Worm (Caenorhabditis elegans): ENCODE data around the gene acox-1.6.

Gene acox-1.6

DNA sequence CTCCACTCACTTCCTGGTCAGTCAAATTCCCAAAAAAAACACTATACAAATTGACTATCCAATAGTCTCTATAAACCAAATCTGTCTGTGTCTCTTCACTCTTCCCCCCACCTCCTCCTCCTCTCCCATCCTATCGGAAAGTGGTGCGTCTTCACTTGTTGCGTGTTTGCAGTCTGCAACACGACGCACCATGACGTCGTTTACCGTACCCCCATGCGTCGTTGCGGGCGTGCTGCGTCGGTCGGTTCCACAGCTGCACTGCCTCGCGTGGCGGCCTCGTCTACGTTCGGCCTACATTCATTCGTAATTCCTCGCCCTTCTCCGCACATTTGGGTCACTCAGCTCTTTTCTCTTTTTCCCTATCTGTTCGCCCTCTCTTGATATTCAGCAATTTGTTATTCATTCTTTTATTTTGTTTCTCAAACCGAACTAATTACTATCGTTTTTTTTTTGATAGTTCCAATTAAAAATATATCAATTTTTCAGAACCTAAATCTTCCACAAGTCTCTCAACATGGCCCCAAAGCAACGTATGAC, 2.8 kb upstream of the acox-1.6 start, which contains the start of gene serp-1.1 (continued):
- TF ChIP-seq ZK546.5 (tag; optimal IDR thresholded peaks at IDR 0.05) (peak in 1 of 2 experiments; percentile 73), rbr-2 (tag; optimal IDR thresholded peaks at IDR 0.05) (peak; percentile 98), ces-1 (GFP tag; optimal IDR thresholded peaks at IDR 0.05) (peak; percentile 32), spr-3 (GFP tag; optimal IDR thresholded peaks at IDR 0.05) (peak; percentile 97), nhr-41 (GFP tag; IDR thresholded peaks at IDR 0.05) (peak; percentile 99), hlh-30 (tag; optimal IDR thresholded peaks at IDR 0.05; ENCODE audit: insufficient read depth) (peak; percentile 96), Y48G9A.11 (GFP tag; IDR thresholded peaks at IDR 0.05) (peak; percentile 49; the same call in 1 of the 2 replicates), F10B5.3 (tag; optimal IDR thresholded peaks at IDR 0.05) (peak; percentile 92), unc-62 (GFP tag; optimal IDR thresholded peaks at IDR 0.05 in 1 of 2) (peak in 1 of 2 experiments; percentile 100), unc-62 (tag; optimal IDR thresholded peaks at IDR 0.05) (peak; percentile 68), nhr-237 (tag; optimal IDR thresholded peaks at IDR 0.05) (peak; percentile 76), snpc-1.2 (GFP tag; IDR thresholded peaks at IDR 0.05) (peak; percentile 70; the same call in 1 of the 2 replicates), mxl-3 (GFP tag; optimal IDR thresholded peaks at IDR 0.05) (peak; percentile 100), madf-9 (GFP tag; conservative IDR thresholded peaks at IDR 0.05) (peak; percentile 97), R02D3.7 (tag; optimal IDR thresholded peaks at IDR 0.05) (no peak), madf-5 (GFP tag; IDR thresholded peaks at IDR 0.05) (no peak; a peak in 1 of 4 replicates), nhr-10 (tag; optimal IDR thresholded peaks at IDR 0.05) (peak; percentile 94), nhr-11 (tag; optimal IDR thresholded peaks at IDR 0.05) (peak; percentile 96), F26F4.8 (GFP tag; conservative IDR thresholded peaks at IDR 0.05) (no peak), ztf-7 (tag; optimal IDR thresholded peaks at IDR 0.05) (peak; percentile 94), daf-8 (GFP tag; IDR thresholded peaks at IDR 0.05) (peak; percentile 90; the same call in 1 of the 2 replicates), zag-1 (tag; optimal IDR thresholded peaks at IDR 0.05) (peak; percentile 62), zfp-2 (tag; optimal IDR thresholded peaks at IDR 0.05) (peak; percentile 83), unc-130 (GFP tag; optimal IDR thresholded peaks at IDR 0.05) (no peak), lin-15B (tag; optimal IDR thresholded peaks at IDR 0.05) (peak; percentile 64), ceh-44 (GFP tag; IDR thresholded peaks at IDR 0.05) (peak; percentile 25; the same call in 1 of the 2 replicates), egl-43 (GFP tag; IDR thresholded peaks at IDR 0.05) (peak; percentile 98), nhr-102 (tag; optimal IDR thresholded peaks at IDR 0.05) (peak; percentile 98), egl-27 (tag; optimal IDR thresholded peaks at IDR 0.05) (peak; percentile 85), nhr-76 (tag; optimal IDR thresholded peaks at IDR 0.05) (peak; percentile 47), daf-16 (GFP tag; optimal IDR thresholded peaks at IDR 0.05) (peak; percentile 94), daf-16 (tag; optimal IDR thresholded peaks at IDR 0.05) (peak; percentile 80), dmd-8 (GFP tag; IDR thresholded peaks at IDR 0.05) (peak; percentile 81), jun-1 (tag; optimal IDR thresholded peaks at IDR 0.05) (peak; percentile 95), Y105C5A.15 (GFP tag; IDR thresholded peaks at IDR 0.05) (0 out of 2 replicates have a peak, but pooled peaks have one; percentile 55), snpc-4 (tag; optimal IDR thresholded peaks at IDR 0.05) (peak; percentile 42), nhr-77 (tag; optimal IDR thresholded peaks at IDR 0.05) (peak; percentile 98), mes-2 (tag; optimal IDR thresholded peaks at IDR 0.05; ENCODE audit: poor library complexity, severe bottlenecking) (peak; percentile 97), duxl-1 (tag; optimal IDR thresholded peaks at IDR 0.05; ENCODE audit: poor library complexity) (peak; percentile 97), lin-38 (GFP tag; IDR thresholded peaks at IDR 0.05) (peak; percentile 93), gei-8 (GFP tag; optimal IDR thresholded peaks at IDR 0.05) (peak; percentile 93), Y5F2A.4 (GFP tag; optimal IDR thresholded peaks at IDR 0.05) (peak; percentile 85), unc-39 (tag; optimal IDR thresholded peaks at IDR 0.05) (peak; percentile 42), saeg-2 (GFP tag; IDR thresholded peaks at IDR 0.05) (peak; percentile 98), nhr-48 (tag; optimal IDR thresholded peaks at IDR 0.05) (peak; percentile 98), nhr-25 (tag; optimal IDR thresholded peaks at IDR 0.05; ENCODE audit: borderline replicate concordance, insufficient read depth) (peak; percentile 98), lin-39 (tag; optimal IDR thresholded peaks at IDR 0.05) (peak; percentile 80), mdl-1 (tag; optimal IDR thresholded peaks at IDR 0.05) (peak; percentile 93 to 99), dmd-6 (GFP tag; IDR thresholded peaks at IDR 0.05) (peak; percentile 100), sdz-12 (GFP tag; optimal IDR thresholded peaks at IDR 0.05) (peak; percentile 20)

Data from whole organism, L4 larva.